Worm (Caenorhabditis elegans): ENCODE measurements around the gene T07E3.2.

DNA sequence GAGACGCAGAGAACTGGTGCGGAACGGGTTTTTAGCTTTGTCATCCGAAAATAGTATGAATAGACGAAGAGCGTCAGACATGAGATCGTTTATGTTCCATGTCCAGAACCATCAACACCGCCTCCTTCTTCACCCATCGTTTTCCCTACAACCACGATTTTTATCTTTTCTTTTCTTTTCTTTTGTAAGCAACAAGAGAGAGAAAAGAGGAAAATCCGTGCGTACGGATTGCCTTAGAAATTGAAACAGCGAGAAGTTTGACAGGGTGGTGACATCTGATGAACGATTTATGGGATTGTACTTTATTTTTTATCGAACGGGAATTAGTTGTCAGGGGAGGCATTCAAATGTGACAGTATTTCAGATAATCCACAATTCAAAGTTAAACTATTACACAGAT lies 39.2 kb downstream of the T07E3.2 start, which contains the start of gene abu-13:
- TF ChIP-seq W03F9.2 (tag; optimal IDR thresholded peaks at IDR 0.05) (no peak), him-1 (tag; optimal IDR thresholded peaks at IDR 0.05) (no peak), dao-5 (tag; optimal IDR thresholded peaks at IDR 0.05) (no peak)
